Fruit fly (Drosophila melanogaster) whole organism, embryonic: ENCODE data around the gene Vm26Aa.
A peak's percentile ranks its signal among the peaks of the same experiment; 100 is the strongest.

Source experiments
- CG11504 ChIP-seq: fragments of 200-800 bp; sonication (Bioruptor generic); optimal IDR thresholded peaks from 3 replicates; lab custom pipeline; 2019; ENCODE audit warnings: missing biosample characterization, mild to moderate bottlenecking, missing genetic modification characterization, moderate library complexity
- CG12942 ChIP-seq: fragments of 200-800 bp; sonication (Bioruptor generic); optimal IDR thresholded peaks from 3 replicates; lab custom pipeline; 2016; ENCODE audit warnings: missing biosample characterization, missing genetic modification characterization
- CG13775 ChIP-seq: fragments of 200-800 bp; sonication (Bioruptor generic); optimal IDR thresholded peaks from 3 replicates; lab custom pipeline; 2017; ENCODE audit warnings: missing biosample characterization, mild to moderate bottlenecking, missing genetic modification characterization
- CG15514 ChIP-seq: fragments of 200-800 bp; sonication (Bioruptor generic); optimal IDR thresholded peaks from 3 replicates; lab custom pipeline; 2017; ENCODE audit warnings: missing biosample characterization, missing genetic modification characterization, mild to moderate bottlenecking, moderate library complexity, missing genetic modification reagents
- CG16813 ChIP-seq: fragments of 200-800 bp; sonication (Bioruptor generic); IDR thresholded peaks from 3 replicates; pipeline ENCODE4 v1.3.6; 2022; ENCODE audit warnings: missing biosample characterization, missing genetic modification characterization; ENCODE audit not compliant: partially characterized antibody
- CG17328 ChIP-seq: fragments of 200-800 bp; sonication (Bioruptor generic); IDR thresholded peaks from 2 replicates; pipeline ENCODE4 v1.3.6; 2022; ENCODE audit warnings: missing biosample characterization, missing genetic modification characterization
- CG18262 ChIP-seq: fragments of 200-800 bp; optimal IDR thresholded peaks from 3 replicates; lab custom pipeline; 2019; ENCODE audit warnings: missing biosample characterization, mild to moderate bottlenecking, missing genetic modification characterization, moderate library complexity
- CG18764 ChIP-seq: fragments of 200-800 bp; sonication (Bioruptor generic); optimal IDR thresholded peaks from 3 replicates; lab custom pipeline; 2016; ENCODE audit warnings: missing biosample characterization, missing genetic modification characterization
- CG2120 ChIP-seq: fragments of 200-800 bp; sonication (Bioruptor generic); optimal IDR thresholded peaks from 3 replicates; lab custom pipeline; 2016; ENCODE audit warnings: missing biosample characterization, missing genetic modification characterization
- CG3065 ChIP-seq: fragments of 200-800 bp; sonication (Bioruptor generic); optimal IDR thresholded peaks from 2 replicates; lab custom pipeline; 2016; ENCODE audit warnings: missing biosample characterization, missing genetic modification characterization
- CG31224 ChIP-seq: fragments of 200-800 bp; sonication (Bioruptor generic); IDR thresholded peaks from 2 replicates; pipeline ENCODE4 v1.3.6; 2022; ENCODE audit warnings: missing biosample characterization, missing genetic modification characterization
- CG31388 ChIP-seq: fragments of 200-800 bp; sonication (Bioruptor generic); optimal IDR thresholded peaks from 2 replicates; lab custom pipeline; 2016; ENCODE audit warnings: missing biosample characterization, missing genetic modification characterization
- CG3838 ChIP-seq: fragments of 200-800 bp; sonication (Bioruptor generic); optimal IDR thresholded peaks from 3 replicates; lab custom pipeline; 2016; ENCODE audit warnings: missing biosample characterization, missing genetic modification characterization
- CG4282 ChIP-seq: fragments of 200-800 bp; sonication (Bioruptor generic); optimal IDR thresholded peaks from 2 replicates; lab custom pipeline; 2016; ENCODE audit warnings: missing biosample characterization, missing genetic modification characterization
- CG4404 ChIP-seq: fragments of 200-800 bp; sonication (Bioruptor generic); IDR thresholded peaks from 2 replicates; pipeline ENCODE4 v1.3.6; 2022; ENCODE audit warnings: missing biosample characterization, missing genetic modification characterization
- CG4617 ChIP-seq: fragments of 200-800 bp; sonication (Bioruptor generic); optimal IDR thresholded peaks from 3 replicates; lab custom pipeline; 2016; ENCODE audit warnings: missing biosample characterization, missing genetic modification characterization, borderline replicate concordance
- CG6272 ChIP-seq: fragments of 200-800 bp; sonication (Bioruptor generic); IDR thresholded peaks from 2 replicates; pipeline ENCODE4 v1.3.6; 2022; ENCODE audit warnings: missing biosample characterization, missing genetic modification characterization
- CG6654 ChIP-seq: fragments of 200-800 bp; sonication (Bioruptor generic); optimal IDR thresholded peaks from 2 replicates; lab custom pipeline; 2017; ENCODE audit warnings: missing biosample characterization, mild to moderate bottlenecking, missing genetic modification characterization
- CG6791 ChIP-seq: fragments of 200-800 bp; sonication (Bioruptor generic); IDR thresholded peaks from 3 replicates; pipeline ENCODE4 v1.3.6; 2022; ENCODE audit warnings: missing biosample characterization, missing genetic modification characterization; ENCODE audit not compliant: partially characterized antibody
- CG7271 ChIP-seq: fragments of 200-800 bp; sonication (Bioruptor generic); optimal IDR thresholded peaks from 2 replicates; lab custom pipeline; 2018; ENCODE audit warnings: missing biosample characterization, mild to moderate bottlenecking, missing genetic modification characterization, moderate library complexity
- CTCF ChIP-seq: fragments of 200-800 bp; sonication (Bioruptor generic); optimal IDR thresholded peaks from 2 replicates; lab custom pipeline; 2017; ENCODE audit warnings: missing biosample characterization, mild to moderate bottlenecking, missing genetic modification characterization, moderate library complexity
- CoRest ChIP-seq: fragments of 200-800 bp; sonication (Bioruptor generic); optimal IDR thresholded peaks from 3 replicates; lab custom pipeline; 2018; ENCODE audit warnings: missing biosample characterization, mild to moderate bottlenecking, missing genetic modification characterization, moderate library complexity
- Dbx ChIP-seq: fragments of 200-800 bp; sonication (Bioruptor generic); IDR thresholded peaks from 3 replicates; pipeline ENCODE4 v1.3.6; 2022; ENCODE audit warnings: missing biosample characterization, missing genetic modification characterization
- MESR4 ChIP-seq: fragments of 200-800 bp; sonication (Bioruptor generic); optimal IDR thresholded peaks from 2 replicates; lab custom pipeline; 2018; ENCODE audit warnings: missing biosample characterization, mild to moderate bottlenecking, missing genetic modification characterization, moderate library complexity
- MTF-1 ChIP-seq: fragments of 200-800 bp; sonication (Bioruptor generic); optimal IDR thresholded peaks from 2 replicates; lab custom pipeline; 2018; ENCODE audit warnings: missing biosample characterization, mild to moderate bottlenecking, missing genetic modification characterization, borderline replicate concordance
- Mrtf ChIP-seq: fragments of 200-800 bp; sonication (Bioruptor generic); IDR thresholded peaks from 3 replicates; pipeline ENCODE4 v1.3.6; 2022; ENCODE audit warnings: missing biosample characterization, missing genetic modification characterization
- Nf-YC ChIP-seq: fragments of 200-800 bp; optimal IDR thresholded peaks from 3 replicates; lab custom pipeline; 2019; ENCODE audit warnings: missing biosample characterization, mild to moderate bottlenecking, missing genetic modification characterization, moderate library complexity
- Opbp ChIP-seq: fragments of 200-800 bp; sonication (Bioruptor generic); IDR thresholded peaks from 3 replicates; pipeline ENCODE4 v1.3.6; 2022; ENCODE audit warnings: missing biosample characterization, missing genetic modification characterization; ENCODE audit not compliant: partially characterized antibody
- Pdp1 ChIP-seq, 2 experiments: fragments of 200-800 bp; sonication (Bioruptor generic); optimal IDR thresholded peaks; 3 replicates each; lab custom pipeline; 2016; ENCODE audit warnings: missing biosample characterization in 2 of 2, missing genetic modification characterization in 2 of 2, mild to moderate bottlenecking in 1 of 2, moderate library complexity in 1 of 2
- Scr ChIP-seq: fragments of 200-800 bp; sonication (Bioruptor generic); IDR thresholded peaks from 2 replicates; pipeline ENCODE4 v1.3.6; 2022; ENCODE audit warnings: missing biosample characterization, missing genetic modification characterization; ENCODE audit not compliant: partially characterized antibody
- Sin3A ChIP-seq: fragments of >200 bp; optimal IDR thresholded peaks from 2 replicates; lab custom pipeline; 2018
- Xrp1 ChIP-seq: fragments of 200-800 bp; sonication (Bioruptor generic); IDR thresholded peaks from 2 replicates; pipeline ENCODE4 v1.3.6; 2022; ENCODE audit warnings: missing biosample characterization, missing genetic modification characterization
- YL-1 ChIP-seq: fragments of 200-800 bp; sonication (Bioruptor generic); optimal IDR thresholded peaks from 3 replicates; lab custom pipeline; 2017; ENCODE audit warnings: missing biosample characterization, mild to moderate bottlenecking, missing genetic modification characterization
- ac ChIP-seq: fragments of 200-800 bp; sonication (Bioruptor generic); optimal IDR thresholded peaks from 3 replicates; lab custom pipeline; 2017; ENCODE audit warnings: missing biosample characterization, mild to moderate bottlenecking, missing genetic modification characterization
- chinmo ChIP-seq: fragments of 200-800 bp; sonication (Bioruptor generic); IDR thresholded peaks from 4 replicates; pipeline ENCODE4 v1.3.6; 2022; ENCODE audit warnings: missing biosample characterization, missing genetic modification characterization; ENCODE audit not compliant: partially characterized antibody
- da ChIP-seq: fragments of 200-800 bp; sonication (Bioruptor generic); optimal IDR thresholded peaks from 2 replicates; lab custom pipeline; 2016; ENCODE audit warnings: missing biosample characterization, missing genetic modification characterization
- danr ChIP-seq: fragments of 200-800 bp; sonication (Bioruptor generic); IDR thresholded peaks from 2 replicates; pipeline ENCODE4 v1.3.6; 2022; ENCODE audit warnings: missing biosample characterization, missing genetic modification characterization
- dmrt11E ChIP-seq: fragments of 200-800 bp; sonication (Bioruptor generic); optimal IDR thresholded peaks from 3 replicates; lab custom pipeline; 2018; ENCODE audit warnings: missing biosample characterization, mild to moderate bottlenecking, missing genetic modification characterization, moderate library complexity
- eyg ChIP-seq: fragments of 200-800 bp; sonication (Bioruptor generic); optimal IDR thresholded peaks from 3 replicates; lab custom pipeline; 2016; ENCODE audit warnings: missing biosample characterization, missing genetic modification characterization
- gfzf ChIP-seq: fragments of 200-800 bp; sonication (Bioruptor generic); optimal IDR thresholded peaks from 2 replicates; lab custom pipeline; 2016; ENCODE audit warnings: missing biosample characterization, mild to moderate bottlenecking, missing genetic modification characterization, moderate library complexity
- grn ChIP-seq: fragments of 200-800 bp; sonication (Bioruptor generic); optimal IDR thresholded peaks from 3 replicates; lab custom pipeline; 2017; ENCODE audit warnings: missing biosample characterization, missing genetic modification characterization
- ind ChIP-seq: fragments of 200-800 bp; sonication (Bioruptor generic); optimal IDR thresholded peaks from 3 replicates; lab custom pipeline; 2016; ENCODE audit warnings: missing biosample characterization, missing genetic modification characterization
- jumu ChIP-seq: fragments of 200-800 bp; sonication (Bioruptor generic); optimal IDR thresholded peaks from 3 replicates; lab custom pipeline; 2016; ENCODE audit warnings: missing biosample characterization, missing genetic modification characterization
- peb ChIP-seq: fragments of 200-800 bp; sonication (Bioruptor generic); IDR thresholded peaks from 2 replicates; pipeline ENCODE4 v1.3.6; 2022; ENCODE audit warnings: missing biosample characterization, missing genetic modification characterization
- salm ChIP-seq: fragments of 200-800 bp; sonication (Bioruptor generic); optimal IDR thresholded peaks from 2 replicates; lab custom pipeline; 2018; ENCODE audit warnings: missing biosample characterization, mild to moderate bottlenecking, missing genetic modification characterization
- schlank ChIP-seq: fragments of 200-800 bp; sonication (Bioruptor generic); optimal IDR thresholded peaks from 2 replicates; lab custom pipeline; 2018; ENCODE audit warnings: missing biosample characterization, mild to moderate bottlenecking, missing genetic modification characterization
- sens-2 ChIP-seq: fragments of 200-800 bp; sonication (Bioruptor generic); IDR thresholded peaks from 2 replicates; pipeline ENCODE4 v1.3.6; 2022; ENCODE audit warnings: missing biosample characterization, missing genetic modification characterization
- seq ChIP-seq: fragments of 200-800 bp; sonication (Bioruptor generic); IDR thresholded peaks from 2 replicates; pipeline ENCODE4 v1.3.6; 2022; ENCODE audit warnings: missing biosample characterization, missing genetic modification characterization
- ssp ChIP-seq: fragments of 200-800 bp; sonication (Bioruptor generic); IDR thresholded peaks from 2 replicates; pipeline ENCODE4 v1.3.6; 2022; ENCODE audit warnings: missing biosample characterization, missing genetic modification characterization
- unpg ChIP-seq: fragments of 200-800 bp; sonication (Bioruptor generic); optimal IDR thresholded peaks from 3 replicates; lab custom pipeline; 2018; ENCODE audit warnings: missing biosample characterization, mild to moderate bottlenecking, missing genetic modification characterization, moderate library complexity

Vm26Aa gene

DNA sequence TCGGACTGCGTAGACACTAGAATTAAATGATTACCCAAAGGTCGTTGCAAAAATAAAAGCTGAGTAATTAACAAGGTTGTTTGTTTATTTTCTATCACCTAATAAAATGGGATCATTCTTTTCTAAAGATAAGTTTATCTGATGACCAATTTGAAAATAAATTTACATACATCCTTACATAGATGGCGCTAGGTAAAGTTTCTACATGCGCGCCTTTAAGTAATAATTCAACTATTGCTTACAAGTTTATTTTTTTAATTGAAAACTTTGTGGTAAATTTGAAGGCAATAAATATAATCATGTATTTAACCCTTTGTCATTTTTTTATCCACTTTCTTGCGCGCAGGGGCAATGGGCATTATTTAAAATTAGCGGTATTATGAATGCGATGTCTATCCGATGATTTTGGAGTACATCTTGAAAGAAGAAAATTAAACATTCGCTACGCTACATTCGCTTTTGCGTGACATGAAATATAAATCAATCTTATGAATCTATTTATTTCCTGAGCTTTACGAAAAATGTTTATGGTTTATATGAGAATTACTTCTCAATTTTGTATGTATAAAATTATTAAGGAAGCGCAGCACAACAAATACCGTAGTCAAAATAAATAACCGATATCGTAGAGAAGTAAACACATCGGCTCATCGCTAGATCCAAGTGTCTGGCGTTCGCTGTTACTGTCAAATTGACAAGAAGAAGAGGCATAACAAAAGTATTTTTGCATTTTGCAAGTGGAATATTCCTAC, 11.2 kb downstream of the Vm26Aa start, which contains the start of gene CG9044 (continued):
- TF ChIP-seq CG11504 (tag; lab: Kevin White, UChicago) (no peak), YL-1 (GFP tag; lab: Kevin White, UChicago) (peak; percentile 49), ac (no peak), CG16813 (peak; percentile 96), CG13775 (GFP tag; lab: Kevin White, UChicago) (peak; percentile 69), CG3838 (GFP tag; lab: Kevin White, UChicago) (peak; percentile 44), seq (GFP tag; lab: Robert Waterston, UW) (no peak), MESR4 (GFP tag; lab: Kevin White, UChicago) (no peak), CG15514 (no peak), CG4617 (GFP tag; lab: Kevin White, UChicago) (peak; percentile 75), eyg (GFP tag; lab: Kevin White, UChicago) (peak; percentile 26), CG18764 (GFP tag; lab: Kevin White, UChicago) (peak; percentile 31), Nf-YC (no peak), CG6272 (GFP tag; lab: Robert Waterston, UW) (no peak; the same call in none of the 2 replicates), ind (GFP tag; lab: Kevin White, UChicago) (peak; percentile 66), CG4282 (no peak), CG4404 (GFP tag; lab: Robert Waterston, UW) (peak; percentile 45; the same call in 1 of the 2 replicates), CG6654 (GFP tag; lab: Kevin White, UChicago) (no peak), ssp (GFP tag; lab: Robert Waterston, UW) (peak; percentile 42), Scr (GFP tag; lab: Robert Waterston, UW) (peak; percentile 96), CTCF (GFP tag; lab: Kevin White, UChicago) (peak; percentile 94), MTF-1 (GFP tag; lab: Kevin White, UChicago) (no peak), Sin3A (lab: Kevin White, UChicago) (peak; percentile 63), CG31224 (0 out of 2 replicates have a peak, but pooled peaks have one; percentile 21), sens-2 (no peak), danr (GFP tag; lab: Robert Waterston, UW) (no peak), CG7271 (no peak), salm (tag; lab: Kevin White, UChicago) (no peak), CG31388 (GFP tag; lab: Kevin White, UChicago) (no peak), Pdp1 (GFP tag; optimal IDR thresholded peaks at IDR 0.05; lab: Kevin White, UChicago) (peak; percentile 67 to 69), CG2120 (peak; percentile 83), grn (peak; percentile 70), da (no peak), Dbx (GFP tag; lab: Robert Waterston, UW) (peak; percentile 63; the same call in 1 of the 3 replicates), schlank (tag; lab: Kevin White, UChicago) (no peak), CG12942 (peak; percentile 36), Xrp1 (GFP tag; lab: Robert Waterston, UW) (peak; percentile 42; the same call in 1 of the 2 replicates), chinmo (peak; percentile 81; the same call in 2 of the 4 replicates), unpg (GFP tag; lab: Kevin White, UChicago) (no peak), Mrtf (GFP tag; lab: Robert Waterston, UW) (no peak), dmrt11E (tag; lab: Kevin White, UChicago) (peak; percentile 12), CG17328 (GFP tag; lab: Robert Waterston, UW) (no peak), Opbp (GFP tag; lab: Robert Waterston, UW) (peak; percentile 84; the same call in 2 of the 3 replicates), gfzf (peak; percentile 19), CG6791 (GFP tag; lab: Robert Waterston, UW) (peak; percentile 88), CG3065 (no peak), jumu (peak; percentile 70), CoRest (tag; lab: Kevin White, UChicago) (no peak), peb (no peak), CG18262 (tag; lab: Kevin White, UChicago) (no peak)
